Worm (Caenorhabditis elegans): ENCODE results near the gene F56D2.8.

F56D2.8 gene

ce11 chrIII:5572806-5573205 lies 9.9 kb downstream of the F56D2.8 start:
- TF ChIP-seq B0310.2 (tag; optimal IDR thresholded peaks at IDR 0.05) (no peak), sea-1 (GFP tag; conservative IDR thresholded peaks at IDR 0.05) (no peak), tbx-11 (GFP tag; IDR thresholded peaks at IDR 0.05) (no peak), aly-1 (tag; optimal IDR thresholded peaks at IDR 0.05) (no peak), scrt-1 (GFP tag; IDR thresholded peaks at IDR 0.05) (no peak), hmg-4 (GFP tag; optimal IDR thresholded peaks at IDR 0.05) (no peak), pes-1 (GFP tag; IDR thresholded peaks at IDR 0.05) (no peak), hmbx-1 (tag; optimal IDR thresholded peaks at IDR 0.05) (no peak), ama-1 (optimal IDR thresholded peaks at IDR 0.05) (no peak), flt-1 (GFP tag; IDR thresholded peaks at IDR 0.05) (no peak)

- TF ChIP-seq ets-7 (tag; optimal IDR thresholded peaks at IDR 0.05) (no peak), hmbx-1 (tag; optimal IDR thresholded peaks at IDR 0.05) (no peak)
Measured at ce11 chrIII:5570814-5571443, 11.7 kb downstream of the F56D2.8 start.

ce11 chrIII:5568679-5569078 lies 14.0 kb downstream of the F56D2.8 start, which contains the start of gene nspb-12:
Gene nspb-12 (minus strand): TSS chrIII:5568779.
- no peak for TF ChIP-seq aly-1 (tag; optimal IDR thresholded peaks at IDR 0.05)
- no peak for TF ChIP-seq hmbx-1 (tag; optimal IDR thresholded peaks at IDR 0.05)
- TF ChIP-seq pes-1 (GFP tag; IDR thresholded peaks at IDR 0.05): no peak
- TF ChIP-seq tra-4 (tag; optimal IDR thresholded peaks at IDR 0.05): no peak
- no peak for TF ChIP-seq tbx-37 (GFP tag; conservative IDR thresholded peaks at IDR 0.05)
- no peak for TF ChIP-seq ceh-13 (GFP tag; optimal IDR thresholded peaks at IDR 0.05)
- no peak for TF ChIP-seq sea-1 (GFP tag; conservative IDR thresholded peaks at IDR 0.05)
- no peak for TF ChIP-seq ama-1 (optimal IDR thresholded peaks at IDR 0.05)
- TF ChIP-seq flt-1 (GFP tag; IDR thresholded peaks at IDR 0.05): no peak
- no peak for TF ChIP-seq F13C5.2 (tag; optimal IDR thresholded peaks at IDR 0.05)
- TF ChIP-seq scrt-1 (GFP tag; IDR thresholded peaks at IDR 0.05): no peak
- no peak for TF ChIP-seq ceh-36 (tag; optimal IDR thresholded peaks at IDR 0.05)
- no peak for TF ChIP-seq ets-7 (tag; optimal IDR thresholded peaks at IDR 0.05)
- no peak for TF ChIP-seq B0310.2 (tag; optimal IDR thresholded peaks at IDR 0.05)
- no peak for TF ChIP-seq tbx-11 (GFP tag; IDR thresholded peaks at IDR 0.05)
- TF ChIP-seq hnd-1 (tag; optimal IDR thresholded peaks at IDR 0.05): no peak
- TF ChIP-seq hmg-4 (GFP tag; optimal IDR thresholded peaks at IDR 0.05): no peak

ce11 chrIII:5568265-5568664 lies 14.4 kb downstream of the F56D2.8 start:
- no peak for TF ChIP-seq hmbx-1 (tag; optimal IDR thresholded peaks at IDR 0.05)
- no peak for TF ChIP-seq F13C5.2 (tag; optimal IDR thresholded peaks at IDR 0.05)
- TF ChIP-seq ceh-13 (GFP tag; optimal IDR thresholded peaks at IDR 0.05): no peak
- no peak for TF ChIP-seq tra-4 (tag; optimal IDR thresholded peaks at IDR 0.05)
- TF ChIP-seq tbx-11 (GFP tag; IDR thresholded peaks at IDR 0.05): no peak
- no peak for TF ChIP-seq aly-1 (tag; optimal IDR thresholded peaks at IDR 0.05)
- TF ChIP-seq hnd-1 (tag; optimal IDR thresholded peaks at IDR 0.05): no peak

- TF ChIP-seq pes-1 (GFP tag; IDR thresholded peaks at IDR 0.05) (no peak), flt-1 (GFP tag; IDR thresholded peaks at IDR 0.05) (no peak), tbx-11 (GFP tag; IDR thresholded peaks at IDR 0.05) (no peak), hnd-1 (tag; optimal IDR thresholded peaks at IDR 0.05) (no peak), B0310.2 (tag; optimal IDR thresholded peaks at IDR 0.05) (no peak), ceh-36 (tag; optimal IDR thresholded peaks at IDR 0.05) (no peak), ama-1 (optimal IDR thresholded peaks at IDR 0.05) (no peak), sea-1 (GFP tag; conservative IDR thresholded peaks at IDR 0.05) (no peak), ets-7 (tag; optimal IDR thresholded peaks at IDR 0.05) (no peak), hmg-4 (GFP tag; optimal IDR thresholded peaks at IDR 0.05) (no peak), aly-1 (tag; optimal IDR thresholded peaks at IDR 0.05) (no peak), tra-4 (tag; optimal IDR thresholded peaks at IDR 0.05) (no peak), ceh-13 (GFP tag; optimal IDR thresholded peaks at IDR 0.05) (no peak), hmbx-1 (tag; optimal IDR thresholded peaks at IDR 0.05) (no peak), tbx-37 (GFP tag; conservative IDR thresholded peaks at IDR 0.05) (no peak), F13C5.2 (tag; optimal IDR thresholded peaks at IDR 0.05) (no peak), scrt-1 (GFP tag; IDR thresholded peaks at IDR 0.05) (no peak)
Measured at ce11 chrIII:5566496-5566895, 16.2 kb downstream of the F56D2.8 start.

- TF ChIP-seq hmbx-1 (tag; optimal IDR thresholded peaks at IDR 0.05) (no peak), sea-1 (GFP tag; conservative IDR thresholded peaks at IDR 0.05) (no peak), F13C5.2 (tag; optimal IDR thresholded peaks at IDR 0.05) (no peak), hmg-4 (GFP tag; optimal IDR thresholded peaks at IDR 0.05) (no peak)
Measured at ce11 chrIII:5565699-5566098, 17.0 kb downstream of the F56D2.8 start.

ce11 chrIII:5564799-5565198 lies 17.9 kb downstream of the F56D2.8 start, which contains the start of gene mlc-3:
Gene mlc-3 (plus strand): TSS chrIII:5565025.
- TF ChIP-seq pes-1 (GFP tag; IDR thresholded peaks at IDR 0.05) (no peak), hnd-1 (tag; optimal IDR thresholded peaks at IDR 0.05) (no peak), tra-4 (tag; optimal IDR thresholded peaks at IDR 0.05) (no peak), ceh-13 (GFP tag; optimal IDR thresholded peaks at IDR 0.05) (no peak), hmg-4 (GFP tag; optimal IDR thresholded peaks at IDR 0.05) (peak; percentile 12), ceh-36 (tag; optimal IDR thresholded peaks at IDR 0.05) (no peak), ama-1 (optimal IDR thresholded peaks at IDR 0.05) (no peak), tbx-11 (GFP tag; IDR thresholded peaks at IDR 0.05) (no peak), tbx-37 (GFP tag; conservative IDR thresholded peaks at IDR 0.05) (0 out of 2 replicates have a peak, but pooled peaks have one; percentile 2), hmbx-1 (tag; optimal IDR thresholded peaks at IDR 0.05) (no peak), B0310.2 (tag; optimal IDR thresholded peaks at IDR 0.05) (no peak), F13C5.2 (tag; optimal IDR thresholded peaks at IDR 0.05) (no peak), scrt-1 (GFP tag; IDR thresholded peaks at IDR 0.05) (no peak), aly-1 (tag; optimal IDR thresholded peaks at IDR 0.05) (no peak), ets-7 (tag; optimal IDR thresholded peaks at IDR 0.05) (no peak)

ce11 chrIII:5564325-5564724 lies 18.3 kb downstream of the F56D2.8 start:
- TF ChIP-seq B0310.2 (tag; optimal IDR thresholded peaks at IDR 0.05) (no peak), ets-7 (tag; optimal IDR thresholded peaks at IDR 0.05) (no peak), tbx-37 (GFP tag; conservative IDR thresholded peaks at IDR 0.05) (no peak), hmg-4 (GFP tag; optimal IDR thresholded peaks at IDR 0.05) (no peak), ceh-13 (GFP tag; optimal IDR thresholded peaks at IDR 0.05) (no peak)

Measured in whole organism, early embryonic.